Fruit fly (Drosophila melanogaster): ENCODE results near the gene CG6996.

Gene CG6996

DNA sequence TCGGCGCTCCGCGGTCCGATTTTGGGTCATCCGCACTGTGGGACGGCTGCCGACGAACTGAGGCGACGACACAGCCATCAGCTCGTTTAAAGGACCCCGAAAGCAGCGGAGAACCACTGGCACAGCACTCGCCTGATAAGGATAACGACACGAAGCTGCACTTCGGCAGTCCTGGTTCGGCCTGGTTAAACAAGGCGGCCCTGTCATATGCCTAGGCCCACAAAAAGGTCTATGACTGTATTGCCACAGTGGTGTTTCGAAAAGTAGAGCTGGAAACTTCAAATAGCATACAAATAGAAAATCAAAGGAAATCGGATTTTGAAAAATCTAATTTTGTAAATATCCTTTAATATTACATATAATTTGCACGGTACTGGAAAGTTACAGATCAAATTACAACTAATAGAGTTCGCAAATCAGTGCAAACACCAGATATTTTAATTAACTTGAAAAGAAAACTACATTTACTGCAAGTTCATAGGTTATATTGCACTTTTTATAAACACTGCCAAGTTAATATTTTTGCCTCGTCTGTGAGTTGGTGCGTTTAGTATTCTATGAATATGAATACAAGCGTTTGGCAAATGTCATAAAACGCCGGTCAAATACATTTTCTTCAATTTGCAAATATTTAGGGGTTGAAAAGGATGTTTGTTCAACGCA lies 22.0 kb upstream of the CG6996 start (continued):
- peak; percentile 48 for TF ChIP-seq cwo (GFP tag; optimal IDR thresholded peaks at IDR 0.05)
- no peak for TF ChIP-seq Side (GFP tag; optimal IDR thresholded peaks at IDR 0.05)
- no peak for TF ChIP-seq CG4328 (GFP tag; optimal IDR thresholded peaks at IDR 0.05)
- TF ChIP-seq z (GFP tag; IDR thresholded peaks at IDR 0.05): no peak
- no peak for TF ChIP-seq CG2202 (tag; optimal IDR thresholded peaks at IDR 0.05)
- no peak for TF ChIP-seq NK7.1 (GFP tag; optimal IDR thresholded peaks at IDR 0.05)
- TF ChIP-seq mirr (GFP tag; optimal IDR thresholded peaks at IDR 0.05): no peak
- no peak for TF ChIP-seq twi (tag; optimal IDR thresholded peaks at IDR 0.05)
- TF ChIP-seq wor (GFP tag; IDR thresholded peaks at IDR 0.05): no peak; the same call in 1 of the 2 replicates
- TF ChIP-seq NC2α (GFP tag; optimal IDR thresholded peaks at IDR 0.05): no peak
- TF ChIP-seq NC2β (GFP tag; optimal IDR thresholded peaks at IDR 0.05): no peak
- no peak for TF ChIP-seq CG5953 (GFP tag; IDR thresholded peaks at IDR 0.05)
- no peak for TF ChIP-seq CG7987 (GFP tag; optimal IDR thresholded peaks at IDR 0.05)
- peak; percentile 74 for TF ChIP-seq CG2678 (tag; optimal IDR thresholded peaks at IDR 0.05)
- peak; percentile 57 for TF ChIP-seq CG6854 (GFP tag; optimal IDR thresholded peaks at IDR 0.05)
- peak; percentile 49 for TF ChIP-seq CG12769 (tag; optimal IDR thresholded peaks at IDR 0.05)
- no peak for TF ChIP-seq CG1233 (GFP tag; optimal IDR thresholded peaks at IDR 0.05)
- peak; percentile 56 for TF ChIP-seq Aef1 (GFP tag; IDR thresholded peaks at IDR 0.05)
- TF ChIP-seq CG4360 (GFP tag; IDR thresholded peaks at IDR 0.05): no peak
- TF ChIP-seq CG1603 (tag; optimal IDR thresholded peaks at IDR 0.05): no peak
- peak; percentile 43 for TF ChIP-seq CG10543 (GFP tag; optimal IDR thresholded peaks at IDR 0.05)
- no peak for TF ChIP-seq crc (GFP tag; optimal IDR thresholded peaks at IDR 0.05)
- TF ChIP-seq CG11085 (GFP tag; IDR thresholded peaks at IDR 0.05): no peak
- peak; percentile 5 for TF ChIP-seq Max (GFP tag; optimal IDR thresholded peaks at IDR 0.05)
- no peak for TF ChIP-seq CG6254 (GFP tag; optimal IDR thresholded peaks at IDR 0.05)
- TF ChIP-seq chinmo (GFP tag; IDR thresholded peaks at IDR 0.05; ENCODE audit: partially characterized antibody): no peak
- no peak for TF ChIP-seq Kr (GFP tag; optimal IDR thresholded peaks at IDR 0.05)
- TF ChIP-seq Xbp1 (GFP tag; optimal IDR thresholded peaks at IDR 0.05): peak; percentile 64
- peak; percentile 47; the same call in 1 of the 2 replicates for TF ChIP-seq Ptx1 (GFP tag; IDR thresholded peaks at IDR 0.05)
- no peak for TF ChIP-seq CG3163 (GFP tag; optimal IDR thresholded peaks at IDR 0.05)
- no peak for TF ChIP-seq CG3407 (GFP tag; optimal IDR thresholded peaks at IDR 0.05)
- no peak for TF ChIP-seq CG1792 (GFP tag; optimal IDR thresholded peaks at IDR 0.05)
- no peak for TF ChIP-seq shn (GFP tag; optimal IDR thresholded peaks at IDR 0.05)
- peak; percentile 43 for TF ChIP-seq nau (GFP tag; optimal IDR thresholded peaks at IDR 0.05)
- peak; percentile 63 for TF ChIP-seq CG7786 (GFP tag; optimal IDR thresholded peaks at IDR 0.05)
- TF ChIP-seq tll (GFP tag; optimal IDR thresholded peaks at IDR 0.05): no peak
- peak; percentile 26; the same call in 1 of the 2 replicates for TF ChIP-seq CG3847 (GFP tag; IDR thresholded peaks at IDR 0.05)
- TF ChIP-seq HmgZ (tag; optimal IDR thresholded peaks at IDR 0.05): peak; percentile 33
- no peak for TF ChIP-seq ac (GFP tag; optimal IDR thresholded peaks at IDR 0.05)
- TF ChIP-seq CG31441 (GFP tag; IDR thresholded peaks at IDR 0.05): 0 out of 2 replicates have a peak, but pooled peaks have one; percentile 17
- TF ChIP-seq D19B (GFP tag; optimal IDR thresholded peaks at IDR 0.05): no peak
- TF ChIP-seq Rfx (GFP tag; IDR thresholded peaks at IDR 0.05): peak; percentile 32; the same call in 1 of the 2 replicates
- TF ChIP-seq Fer1 (GFP tag; optimal IDR thresholded peaks at IDR 0.05): peak; percentile 69
- no peak for TF ChIP-seq CG14965 (GFP tag; optimal IDR thresholded peaks at IDR 0.05; ENCODE audit: borderline replicate concordance)
- TF ChIP-seq YL-1 (GFP tag; optimal IDR thresholded peaks at IDR 0.05): no peak
- no peak for TF ChIP-seq sima (GFP tag; optimal IDR thresholded peaks at IDR 0.05)
- TF ChIP-seq Dip2 (GFP tag; IDR thresholded peaks at IDR 0.05): no peak
- no peak for TF ChIP-seq lola (GFP tag; optimal IDR thresholded peaks at IDR 0.05)
- TF ChIP-seq Ets97D (GFP tag; optimal IDR thresholded peaks at IDR 0.05): no peak
- TF ChIP-seq pnt (GFP tag; optimal IDR thresholded peaks at IDR 0.05): no peak

Data from whole organism, embryonic.